Fruit fly (Drosophila melanogaster) whole organism, pupa: ENCODE results near the gene Octbeta2R.

Experiments used
- CG13204 ChIP-seq: fragments of 200-800 bp; sonication (Bioruptor generic); optimal IDR thresholded peaks from 2 replicates; lab custom pipeline; 2018; ENCODE audit warnings: missing biosample characterization, mild to moderate bottlenecking, missing genetic modification characterization, moderate library complexity
- CG8159 ChIP-seq: fragments of 200-800 bp; sonication (Bioruptor generic); optimal IDR thresholded peaks from 3 replicates; lab custom pipeline; 2018; ENCODE audit warnings: missing biosample characterization, mild to moderate bottlenecking, missing genetic modification characterization, moderate library complexity
- rn ChIP-seq: fragments of 200-800 bp; sonication (Bioruptor generic); IDR thresholded peaks from 2 replicates; pipeline ENCODE4 v1.3.6; 2022; ENCODE audit warnings: missing biosample characterization, missing genetic modification characterization

- TF ChIP-seq rn (GFP tag; lab: Robert Waterston, UW) (no peak), CG13204 (GFP tag; lab: Kevin White, UChicago) (no peak), CG8159 (no peak)
Measured at dm6 chr3R:12561149-12561548, 34.4 kb downstream of the Octbeta2R start.
